Fruit fly (Drosophila melanogaster) whole organism, embryonic: Measurements from ENCODE around the gene Swip-1.

ENCODE experiments used
- ATbp ChIP-seq: fragments of 200-800 bp; sonication (Bioruptor generic); optimal IDR thresholded peaks from 2 replicates; lab custom pipeline; 2017; ENCODE audit warnings: missing biosample characterization, mild to moderate bottlenecking, missing genetic modification characterization, missing genetic modification reagents
- Bgb ChIP-seq: fragments of 200-800 bp; sonication (Bioruptor generic); IDR thresholded peaks from 2 replicates; pipeline ENCODE4 v1.3.6; 2022; ENCODE audit warnings: missing biosample characterization, missing genetic modification characterization; ENCODE audit not compliant: partially characterized antibody
- CG10209 ChIP-seq: fragments of 200-800 bp; sonication (Bioruptor generic); optimal IDR thresholded peaks from 3 replicates; lab custom pipeline; 2017; ENCODE audit warnings: missing biosample characterization, mild to moderate bottlenecking, missing genetic modification characterization, missing genetic modification reagents
- CG11085 ChIP-seq: fragments of 200-800 bp; sonication (Bioruptor generic); IDR thresholded peaks from 2 replicates; pipeline ENCODE4 v1.3.6; 2022; ENCODE audit warnings: missing biosample characterization, missing genetic modification characterization
- CG13424 ChIP-seq: fragments of 200-800 bp; sonication (Bioruptor generic); optimal IDR thresholded peaks from 2 replicates; lab custom pipeline; 2019; ENCODE audit warnings: missing biosample characterization, mild to moderate bottlenecking, missing genetic modification characterization, moderate library complexity
- CG13894 ChIP-seq: fragments of 200-800 bp; sonication (Bioruptor generic); optimal IDR thresholded peaks from 3 replicates; lab custom pipeline; 2018; ENCODE audit warnings: missing biosample characterization, mild to moderate bottlenecking, missing genetic modification characterization, moderate library complexity
- CG17385 ChIP-seq: fragments of 200-800 bp; sonication (Bioruptor generic); optimal IDR thresholded peaks from 3 replicates; lab custom pipeline; 2018; ENCODE audit warnings: missing biosample characterization, mild to moderate bottlenecking, missing genetic modification characterization
- CG17829 ChIP-seq: fragments of 200-800 bp; optimal IDR thresholded peaks from 2 replicates; lab custom pipeline; 2019; ENCODE audit warnings: missing biosample characterization, mild to moderate bottlenecking, missing genetic modification characterization, moderate library complexity
- CG18011 ChIP-seq: fragments of 200-800 bp; sonication (Bioruptor generic); optimal IDR thresholded peaks from 2 replicates; lab custom pipeline; 2017; ENCODE audit warnings: missing biosample characterization, missing genetic modification characterization, mild to moderate bottlenecking, moderate library complexity, missing genotype
- CG18764 ChIP-seq: fragments of 200-800 bp; sonication (Bioruptor generic); optimal IDR thresholded peaks from 3 replicates; lab custom pipeline; 2016; ENCODE audit warnings: missing biosample characterization, missing genetic modification characterization
- CG2199 ChIP-seq: fragments of 200-800 bp; sonication (Bioruptor generic); IDR thresholded peaks from 3 replicates; pipeline ENCODE4 v1.3.6; 2022; ENCODE audit warnings: missing biosample characterization, missing genetic modification characterization
- CG30020 ChIP-seq: fragments of 200-800 bp; optimal IDR thresholded peaks from 2 replicates; lab custom pipeline; 2019; ENCODE audit warnings: missing biosample characterization, mild to moderate bottlenecking, missing genetic modification characterization, moderate library complexity
- CG31388 ChIP-seq: fragments of 200-800 bp; sonication (Bioruptor generic); optimal IDR thresholded peaks from 2 replicates; lab custom pipeline; 2016; ENCODE audit warnings: missing biosample characterization, missing genetic modification characterization
- CG3281 ChIP-seq: fragments of 200-800 bp; sonication (Bioruptor generic); optimal IDR thresholded peaks from 3 replicates; lab custom pipeline; 2017; ENCODE audit warnings: missing biosample characterization, mild to moderate bottlenecking, missing genetic modification characterization
- CG4328 ChIP-seq: fragments of 200-800 bp; sonication (Bioruptor generic); optimal IDR thresholded peaks from 3 replicates; lab custom pipeline; 2017; ENCODE audit warnings: missing biosample characterization, missing genetic modification reagents, missing genetic modification characterization
- CG6175 ChIP-seq: fragments of 200-800 bp; sonication (Bioruptor generic); IDR thresholded peaks from 3 replicates; pipeline ENCODE4 v1.3.6; 2022; ENCODE audit warnings: missing biosample characterization, missing genetic modification characterization
- CG6683 ChIP-seq: fragments of 200-800 bp; sonication (Bioruptor generic); optimal IDR thresholded peaks from 2 replicates; lab custom pipeline; 2017; ENCODE audit warnings: missing biosample characterization, mild to moderate bottlenecking, missing genetic modification characterization, missing genetic modification reagents
- CG7987 ChIP-seq: fragments of 200-800 bp; sonication (Bioruptor generic); optimal IDR thresholded peaks from 2 replicates; lab custom pipeline; 2018; ENCODE audit warnings: missing biosample characterization, mild to moderate bottlenecking, missing genetic modification characterization, moderate library complexity
- CG9797 ChIP-seq: fragments of 200-800 bp; sonication (Bioruptor generic); optimal IDR thresholded peaks from 3 replicates; lab custom pipeline; 2018; ENCODE audit warnings: missing biosample characterization, mild to moderate bottlenecking, missing genetic modification characterization
- CG9932 ChIP-seq: fragments of 200-800 bp; sonication (Bioruptor generic); IDR thresholded peaks from 2 replicates; pipeline ENCODE4 v1.3.6; 2022; ENCODE audit warnings: missing biosample characterization, missing genetic modification characterization
- Gug ChIP-seq: fragments of 200-800 bp; sonication (Bioruptor generic); IDR thresholded peaks from 4 replicates; pipeline ENCODE4 v1.3.6; 2022; ENCODE audit warnings: missing biosample characterization, missing genetic modification characterization
- NC2β ChIP-seq: fragments of 200-800 bp; sonication (Bioruptor generic); optimal IDR thresholded peaks from 2 replicates; lab custom pipeline; 2016; ENCODE audit warnings: missing biosample characterization, missing genetic modification characterization
- Rx ChIP-seq: fragments of 200-800 bp; sonication (Bioruptor generic); IDR thresholded peaks from 2 replicates; pipeline ENCODE4 v1.3.6; 2022; ENCODE audit warnings: missing biosample characterization, missing genetic modification characterization
- Scr ChIP-seq: fragments of 200-800 bp; sonication (Bioruptor generic); IDR thresholded peaks from 2 replicates; pipeline ENCODE4 v1.3.6; 2022; ENCODE audit warnings: missing biosample characterization, missing genetic modification characterization; ENCODE audit not compliant: partially characterized antibody
- Sry-δ ChIP-seq: fragments of 200-800 bp; sonication (Bioruptor generic); optimal IDR thresholded peaks from 2 replicates; lab custom pipeline; 2016; ENCODE audit warnings: missing biosample characterization, missing genetic modification characterization
- YL-1 ChIP-seq: fragments of 200-800 bp; sonication (Bioruptor generic); optimal IDR thresholded peaks from 3 replicates; lab custom pipeline; 2017; ENCODE audit warnings: missing biosample characterization, mild to moderate bottlenecking, missing genetic modification characterization
- ato ChIP-seq: fragments of 200-800 bp; sonication (Bioruptor generic); IDR thresholded peaks from 2 replicates; pipeline ENCODE4 v1.3.6; 2022; ENCODE audit warnings: missing biosample characterization, missing genetic modification characterization; ENCODE audit not compliant: partially characterized antibody
- bab2 ChIP-seq: fragments of 200-800 bp; sonication (Bioruptor generic); optimal IDR thresholded peaks from 2 replicates; lab custom pipeline; 2016; ENCODE audit warnings: missing biosample characterization, missing genetic modification characterization
- bowl ChIP-seq: fragments of 200-800 bp; sonication (Bioruptor generic); IDR thresholded peaks from 2 replicates; pipeline ENCODE4 v1.3.6; 2022; ENCODE audit warnings: missing biosample characterization, missing genetic modification characterization
- chinmo ChIP-seq: fragments of 200-800 bp; sonication (Bioruptor generic); IDR thresholded peaks from 4 replicates; pipeline ENCODE4 v1.3.6; 2022; ENCODE audit warnings: missing biosample characterization, missing genetic modification characterization; ENCODE audit not compliant: partially characterized antibody
- chm ChIP-seq: fragments of 200-800 bp; sonication (Bioruptor generic); IDR thresholded peaks from 2 replicates; pipeline ENCODE4 v1.3.6; 2022; ENCODE audit warnings: missing biosample characterization, missing genetic modification characterization
- croc ChIP-seq: fragments of 200-800 bp; sonication (Bioruptor generic); conservative IDR thresholded peaks from 3 replicates; pipeline ENCODE4 v1.3.6; 2022; ENCODE audit warnings: missing biosample characterization, missing genetic modification characterization
- dm ChIP-seq: fragments of 200-800 bp; sonication (Bioruptor generic); optimal IDR thresholded peaks from 3 replicates; lab custom pipeline; 2016; ENCODE audit warnings: missing biosample characterization, missing genetic modification characterization
- ftz-f1 ChIP-seq: fragments of 200-800 bp; sonication (Bioruptor generic); optimal IDR thresholded peaks from 2 replicates; lab custom pipeline; 2016; ENCODE audit warnings: missing biosample characterization, missing genetic modification characterization
- fu2 ChIP-seq: fragments of 200-800 bp; sonication (Bioruptor generic); optimal IDR thresholded peaks from 2 replicates; lab custom pipeline; 2016; ENCODE audit warnings: missing biosample characterization, missing genetic modification characterization
- hb ChIP-seq: fragments of 200-800 bp; sonication (Bioruptor generic); IDR thresholded peaks from 3 replicates; pipeline ENCODE4 v1.3.6; 2022; ENCODE audit warnings: missing biosample characterization, missing genetic modification characterization; ENCODE audit not compliant: partially characterized antibody
- knrl ChIP-seq: fragments of 200-800 bp; sonication (Bioruptor generic); IDR thresholded peaks from 3 replicates; pipeline ENCODE4 v1.3.6; 2022; ENCODE audit warnings: missing biosample characterization, missing genetic modification characterization; ENCODE audit not compliant: partially characterized antibody
- nerfin-1 ChIP-seq: fragments of 200-800 bp; sonication (Bioruptor generic); optimal IDR thresholded peaks from 3 replicates; lab custom pipeline; 2019; ENCODE audit warnings: missing biosample characterization, mild to moderate bottlenecking, missing genetic modification characterization, moderate library complexity
- nerfin-2 ChIP-seq: fragments of 200-800 bp; sonication (Bioruptor generic); IDR thresholded peaks from 2 replicates; pipeline ENCODE4 v1.3.6; 2022; ENCODE audit warnings: missing biosample characterization, missing genetic modification characterization; ENCODE audit not compliant: partially characterized antibody
- org-1 ChIP-seq: fragments of 200-800 bp; sonication (Bioruptor generic); optimal IDR thresholded peaks from 2 replicates; lab custom pipeline; 2017; ENCODE audit warnings: missing biosample characterization, missing genetic modification characterization
- phol ChIP-seq: fragments of 200-800 bp; sonication (Bioruptor generic); optimal IDR thresholded peaks from 3 replicates; lab custom pipeline; 2018; ENCODE audit warnings: missing biosample characterization, mild to moderate bottlenecking, missing genetic modification characterization, moderate library complexity
- pzg ChIP-seq: fragments of 200-800 bp; sonication (Bioruptor generic); optimal IDR thresholded peaks from 3 replicates; lab custom pipeline; 2018; ENCODE audit warnings: missing biosample characterization, mild to moderate bottlenecking, missing genetic modification characterization, moderate library complexity
- sna ChIP-seq: fragments of 200-800 bp; sonication (Bioruptor generic); IDR thresholded peaks from 2 replicates; pipeline ENCODE4 v1.3.6; 2022; ENCODE audit warnings: missing biosample characterization, missing genetic modification characterization; ENCODE audit not compliant: partially characterized antibody
- sob ChIP-seq: fragments of 200-800 bp; sonication (Bioruptor generic); IDR thresholded peaks from 2 replicates; pipeline ENCODE4 v1.3.6; 2022; ENCODE audit warnings: missing biosample characterization, missing genetic modification characterization
- stwl ChIP-seq: fragments of 200-800 bp; sonication (Bioruptor generic); optimal IDR thresholded peaks from 3 replicates; lab custom pipeline; 2018; ENCODE audit warnings: missing biosample characterization, mild to moderate bottlenecking, missing genetic modification characterization, moderate library complexity
- unc-4 ChIP-seq: fragments of 200-800 bp; sonication (Bioruptor generic); IDR thresholded peaks from 2 replicates; pipeline ENCODE4 v1.3.6; 2022; ENCODE audit warnings: missing biosample characterization, missing genetic modification characterization; ENCODE audit not compliant: partially characterized antibody
- vvl ChIP-seq: fragments of 200-800 bp; sonication (Bioruptor generic); IDR thresholded peaks from 2 replicates; pipeline ENCODE4 v1.3.6; 2022; ENCODE audit warnings: missing biosample characterization, missing genetic modification characterization
- zen2 ChIP-seq: fragments of 200-800 bp; sonication (Bioruptor generic); IDR thresholded peaks from 3 replicates; pipeline ENCODE4 v1.3.6; 2022; ENCODE audit warnings: missing biosample characterization, missing genetic modification characterization; ENCODE audit not compliant: partially characterized antibody

Swip-1 gene

DNA sequence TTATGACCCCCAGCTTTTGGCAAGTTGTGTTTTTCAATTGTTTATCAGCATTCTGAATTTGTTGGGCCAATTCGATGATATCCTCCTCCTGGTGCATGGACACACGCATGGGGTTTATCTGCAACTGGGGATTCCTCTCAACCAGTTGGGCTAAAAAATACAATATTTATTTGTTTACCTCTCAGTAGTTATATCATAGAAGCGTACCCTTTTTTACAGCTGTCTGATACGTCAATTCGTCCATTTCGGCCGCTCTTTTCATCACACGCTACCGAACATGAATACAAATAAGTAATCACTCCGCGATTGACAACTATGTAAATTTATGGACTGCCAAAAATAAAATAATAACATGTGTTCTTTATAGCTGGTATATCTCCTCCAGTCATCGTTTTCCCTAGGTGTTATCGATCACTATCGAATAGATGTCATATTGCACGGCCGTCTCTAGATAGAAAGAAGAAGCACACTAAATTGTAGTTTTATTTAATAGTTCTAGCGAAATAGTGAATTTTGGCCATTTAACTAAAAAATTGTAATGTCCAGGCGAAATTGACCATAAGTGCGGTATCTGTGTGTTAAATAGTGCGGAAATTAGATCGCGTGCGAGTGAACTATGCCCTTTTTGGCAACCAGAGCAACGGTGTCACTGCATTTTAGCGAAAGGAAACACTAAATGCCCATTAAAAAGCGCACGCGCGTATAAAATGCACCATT lies 47.3 kb upstream of the Swip-1 start, which contains the start of the genes mib2 and CG31800 (continued):
- peak; percentile 77; the same call in 2 of the 3 replicates for TF ChIP-seq hb (GFP tag; lab: Robert Waterston, UW)
- TF ChIP-seq org-1 (GFP tag; lab: Kevin White, UChicago), result no peak
- peak; percentile 89 for TF ChIP-seq Bgb (GFP tag; lab: Robert Waterston, UW)
- no peak for TF ChIP-seq CG18764 (GFP tag; lab: Kevin White, UChicago)
- peak; percentile 8; the same call in 1 of the 2 replicates for TF ChIP-seq vvl (GFP tag; lab: Robert Waterston, UW)
- no peak for TF ChIP-seq croc (GFP tag; lab: Robert Waterston, UW)
- no peak for TF ChIP-seq CG18011 (GFP tag; lab: Kevin White, UChicago)
- peak; percentile 2 for TF ChIP-seq CG13424 (tag; lab: Kevin White, UChicago)
- TF ChIP-seq CG17829 (tag; lab: Kevin White, UChicago), result peak; percentile 35
- no peak for TF ChIP-seq NC2β (GFP tag; lab: Kevin White, UChicago)
- TF ChIP-seq CG6175 (GFP tag; lab: Robert Waterston, UW), result no peak
- peak; percentile 15 for TF ChIP-seq CG7987
- TF ChIP-seq nerfin-1, result no peak
- TF ChIP-seq CG9932, result peak; percentile 47; the same call in 1 of the 2 replicates
- TF ChIP-seq ATbp (GFP tag; lab: Kevin White, UChicago), result no peak
- TF ChIP-seq CG3281 (GFP tag; lab: Kevin White, UChicago), result peak; percentile 5
- TF ChIP-seq Gug, result no peak
- peak; percentile 85 for TF ChIP-seq Scr (GFP tag; lab: Robert Waterston, UW)
- TF ChIP-seq unc-4 (GFP tag; lab: Robert Waterston, UW), result peak; percentile 79
- TF ChIP-seq dm, result peak; percentile 57
- TF ChIP-seq CG6683, result no peak
- TF ChIP-seq CG11085 (GFP tag; lab: Robert Waterston, UW), result no peak
- peak; percentile 81; the same call in 2 of the 3 replicates for TF ChIP-seq zen2 (GFP tag; lab: Robert Waterston, UW)
- peak; percentile 52; the same call in 1 of the 2 replicates for TF ChIP-seq ato (GFP tag; lab: Robert Waterston, UW)
- peak; percentile 78 for TF ChIP-seq nerfin-2 (GFP tag; lab: Robert Waterston, UW)
- peak; percentile 59 for TF ChIP-seq YL-1 (GFP tag; lab: Kevin White, UChicago)
- no peak for TF ChIP-seq CG4328 (GFP tag; lab: Kevin White, UChicago)
- peak; percentile 63 for TF ChIP-seq pzg (GFP tag; lab: Kevin White, UChicago)
- TF ChIP-seq sna (GFP tag; lab: Robert Waterston, UW), result peak; percentile 83
- TF ChIP-seq chm (GFP tag; lab: Robert Waterston, UW), result 0 out of 2 replicates have a peak, but pooled peaks have one; percentile 38
- TF ChIP-seq knrl (GFP tag; lab: Robert Waterston, UW), result peak; percentile 86
- TF ChIP-seq sob (GFP tag; lab: Robert Waterston, UW), result peak; percentile 35; the same call in 1 of the 2 replicates
- TF ChIP-seq Sry-δ (GFP tag; lab: Kevin White, UChicago), result peak; percentile 93
- TF ChIP-seq ftz-f1, result no peak
- peak; percentile 59 for TF ChIP-seq stwl
- peak; percentile 1 for TF ChIP-seq CG13894
- peak; percentile 5 for TF ChIP-seq phol (tag; lab: Kevin White, UChicago)
- TF ChIP-seq chinmo (GFP tag; lab: Robert Waterston, UW), result peak; percentile 82; the same call in 2 of the 4 replicates
- no peak for TF ChIP-seq bab2 (GFP tag; lab: Kevin White, UChicago)
- no peak for TF ChIP-seq CG9797
- peak; percentile 95 for TF ChIP-seq CG17385
- TF ChIP-seq bowl (GFP tag; lab: Robert Waterston, UW), result no peak
- TF ChIP-seq CG31388 (GFP tag; lab: Kevin White, UChicago), result no peak
- no peak for TF ChIP-seq Rx (GFP tag; lab: Robert Waterston, UW)
- peak; percentile 39 for TF ChIP-seq CG30020
- TF ChIP-seq CG2199 (GFP tag; lab: Robert Waterston, UW), result 0 out of 3 replicates have a peak, but pooled peaks have one; percentile 53
- TF ChIP-seq CG10209 (GFP tag; lab: Kevin White, UChicago), result no peak
- no peak for TF ChIP-seq fu2
